Fruit fly (Drosophila melanogaster) whole organism, pupa: Measurements from ENCODE around the gene CG7115.

Source experiments
- CG10348 ChIP-seq: fragments of 200-800 bp; sonication (Bioruptor generic); IDR thresholded peaks from 2 replicates; pipeline ENCODE4 v1.3.6; 2022; ENCODE audit warnings: missing biosample characterization, missing genetic modification characterization
- CG12605 ChIP-seq: fragments of 200-800 bp; sonication (Bioruptor generic); IDR thresholded peaks from 2 replicates; pipeline ENCODE4 v1.3.6; 2022; ENCODE audit warnings: missing biosample characterization, missing genetic modification characterization
- CG13204 ChIP-seq: fragments of 200-800 bp; sonication (Bioruptor generic); optimal IDR thresholded peaks from 2 replicates; lab custom pipeline; 2018; ENCODE audit warnings: missing biosample characterization, mild to moderate bottlenecking, missing genetic modification characterization, moderate library complexity
- CG14655 ChIP-seq: fragments of 200-800 bp; sonication (Bioruptor generic); optimal IDR thresholded peaks from 3 replicates; lab custom pipeline; 2017; ENCODE audit warnings: mild to moderate bottlenecking, missing biosample characterization, missing genetic modification reagents, missing genetic modification characterization
- CG15710 ChIP-seq: fragments of 200-800 bp; sonication (Bioruptor generic); optimal IDR thresholded peaks from 2 replicates; lab custom pipeline; 2018; ENCODE audit warnings: missing biosample characterization, mild to moderate bottlenecking, missing genetic modification characterization, moderate library complexity
- CG17806 ChIP-seq: fragments of 200-800 bp; sonication (Bioruptor generic); optimal IDR thresholded peaks from 2 replicates; lab custom pipeline; 2018; ENCODE audit warnings: missing biosample characterization, mild to moderate bottlenecking, missing genetic modification characterization, moderate library complexity
- CG32121 ChIP-seq: fragments of 200-800 bp; sonication (Bioruptor generic); IDR thresholded peaks from 2 replicates; pipeline ENCODE4 v1.3.6; 2022; ENCODE audit warnings: missing biosample characterization, missing genetic modification characterization
- CG34367 ChIP-seq: fragments of 200-800 bp; sonication (Bioruptor generic); optimal IDR thresholded peaks from 2 replicates; lab custom pipeline; 2018; ENCODE audit warnings: missing biosample characterization, mild to moderate bottlenecking, missing genetic modification characterization
- CG4496 ChIP-seq: fragments of 200-800 bp; sonication (Bioruptor generic); IDR thresholded peaks from 3 replicates; pipeline ENCODE4 v1.3.6; 2022; ENCODE audit warnings: missing biosample characterization, missing genetic modification characterization
- CG8159 ChIP-seq: fragments of 200-800 bp; sonication (Bioruptor generic); optimal IDR thresholded peaks from 3 replicates; lab custom pipeline; 2018; ENCODE audit warnings: missing biosample characterization, mild to moderate bottlenecking, missing genetic modification characterization, moderate library complexity
- CG8301 ChIP-seq: fragments of 200-800 bp; sonication (Bioruptor generic); optimal IDR thresholded peaks from 2 replicates; lab custom pipeline; 2018; ENCODE audit warnings: missing biosample characterization, mild to moderate bottlenecking, missing genetic modification characterization
- CG9948 ChIP-seq: fragments of 200-800 bp; sonication (Bioruptor generic); optimal IDR thresholded peaks from 2 replicates; lab custom pipeline; 2018; ENCODE audit warnings: missing biosample characterization, mild to moderate bottlenecking, missing genetic modification characterization, moderate library complexity
- D1 ChIP-seq: fragments of 200-800 bp; sonication (Bioruptor generic); optimal IDR thresholded peaks from 2 replicates; lab custom pipeline; 2018; ENCODE audit warnings: missing biosample characterization, mild to moderate bottlenecking, missing genetic modification characterization, moderate library complexity
- EcR ChIP-seq: fragments of 200-800 bp; sonication (Bioruptor generic); optimal IDR thresholded peaks from 3 replicates; lab custom pipeline; 2019; ENCODE audit warnings: missing biosample characterization, missing genetic modification characterization, mild to moderate bottlenecking, moderate library complexity, missing genetic modification reagents
- Ets98B ChIP-seq: fragments of 200-800 bp; sonication (Bioruptor generic); IDR thresholded peaks from 2 replicates; pipeline ENCODE4 v1.3.6; 2022; ENCODE audit warnings: missing biosample characterization, missing genetic modification characterization
- Pif1A ChIP-seq: fragments of 200-800 bp; sonication (Bioruptor generic); optimal IDR thresholded peaks from 3 replicates; lab custom pipeline; 2016; ENCODE audit warnings: missing biosample characterization, missing genetic modification characterization
- Pif1B ChIP-seq: fragments of 200-800 bp; sonication (Bioruptor generic); optimal IDR thresholded peaks from 3 replicates; lab custom pipeline; 2016; ENCODE audit warnings: missing biosample characterization, missing genetic modification characterization
- Snoo ChIP-seq: fragments of 200-800 bp; sonication (Bioruptor generic); optimal IDR thresholded peaks from 3 replicates; lab custom pipeline; 2017; ENCODE audit warnings: missing biosample characterization, mild to moderate bottlenecking, missing genetic modification characterization, inconsistent platforms
- fd96Ca ChIP-seq: fragments of 200-800 bp; sonication (Bioruptor generic); IDR thresholded peaks from 3 replicates; pipeline ENCODE4 v1.3.6; 2022; ENCODE audit warnings: missing biosample characterization, missing genetic modification characterization
- gl ChIP-seq: fragments of 200-800 bp; sonication (Bioruptor generic); optimal IDR thresholded peaks from 2 replicates; lab custom pipeline; 2018; ENCODE audit warnings: missing biosample characterization, mild to moderate bottlenecking, missing genetic modification characterization
- rn ChIP-seq: fragments of 200-800 bp; sonication (Bioruptor generic); IDR thresholded peaks from 2 replicates; pipeline ENCODE4 v1.3.6; 2022; ENCODE audit warnings: missing biosample characterization, missing genetic modification characterization

The CG7115 gene

dm6 chr2L:7833650-7834049 lies 12.7 kb downstream of the CG7115 start:
- no peak for TF ChIP-seq Ets98B (GFP tag; lab: Robert Waterston, UW)
- no peak for TF ChIP-seq CG32121 (GFP tag; lab: Robert Waterston, UW)
- no peak for TF ChIP-seq EcR
- no peak for TF ChIP-seq CG4496 (GFP tag; lab: Robert Waterston, UW)
- TF ChIP-seq CG34367, result no peak
- TF ChIP-seq rn (GFP tag; lab: Robert Waterston, UW), result no peak
- no peak for TF ChIP-seq CG9948 (tag; lab: Kevin White, UChicago)
- TF ChIP-seq fd96Ca (GFP tag; lab: Robert Waterston, UW), result no peak
- no peak for TF ChIP-seq Pif1A (GFP tag; lab: Kevin White, UChicago)

- no peak for TF ChIP-seq CG15710
Measured at dm6 chr2L:7838024-7838423, 17.1 kb downstream of the CG7115 start.

dm6 chr2L:7840152-7840551 lies 19.2 kb downstream of the CG7115 start, which contains the start of gene CG14537:
Gene CG14537 (plus strand): TSS chr2L:7840452.
- TF ChIP-seq Snoo (tag; lab: Kevin White, UChicago), result no peak
- no peak for TF ChIP-seq fd96Ca (GFP tag; lab: Robert Waterston, UW)
- no peak for TF ChIP-seq CG8301 (tag; lab: Kevin White, UChicago)
- TF ChIP-seq EcR, result no peak
- no peak for TF ChIP-seq gl (tag; lab: Kevin White, UChicago)
- TF ChIP-seq Pif1A (GFP tag; lab: Kevin White, UChicago), result no peak
- TF ChIP-seq Ets98B (GFP tag; lab: Robert Waterston, UW), result no peak
- no peak for TF ChIP-seq CG15710
- no peak for TF ChIP-seq CG9948 (tag; lab: Kevin White, UChicago)
- no peak for TF ChIP-seq D1 (tag; lab: Kevin White, UChicago)
- TF ChIP-seq CG13204 (GFP tag; lab: Kevin White, UChicago), result no peak
- no peak for TF ChIP-seq Pif1B (GFP tag; lab: Kevin White, UChicago)
- no peak for TF ChIP-seq CG32121 (GFP tag; lab: Robert Waterston, UW)
- no peak for TF ChIP-seq rn (GFP tag; lab: Robert Waterston, UW)
- no peak for TF ChIP-seq CG34367

dm6 chr2L:7841244-7841643 lies 20.3 kb downstream of the CG7115 start:
- TF ChIP-seq CG8301 (tag; lab: Kevin White, UChicago) (no peak), gl (tag; lab: Kevin White, UChicago) (no peak), D1 (tag; lab: Kevin White, UChicago) (no peak), Snoo (tag; lab: Kevin White, UChicago) (no peak), Pif1B (GFP tag; lab: Kevin White, UChicago) (no peak), CG8159 (no peak), CG9948 (tag; lab: Kevin White, UChicago) (no peak), CG34367 (no peak), CG4496 (GFP tag; lab: Robert Waterston, UW) (no peak), rn (GFP tag; lab: Robert Waterston, UW) (no peak), fd96Ca (GFP tag; lab: Robert Waterston, UW) (no peak), CG13204 (GFP tag; lab: Kevin White, UChicago) (no peak)

dm6 chr2L:7849472-7849871 lies 28.5 kb downstream of the CG7115 start:
- TF ChIP-seq CG32121 (GFP tag; lab: Robert Waterston, UW) (0 out of 2 replicates have a peak, but pooled peaks have one; percentile 15), CG14655 (peak; percentile 12), D1 (tag; lab: Kevin White, UChicago) (no peak), CG8159 (peak; percentile 20), gl (tag; lab: Kevin White, UChicago) (no peak)

dm6 chr2L:7850406-7850805 lies 29.5 kb downstream of the CG7115 start:
- no peak for TF ChIP-seq CG4496 (GFP tag; lab: Robert Waterston, UW)
- TF ChIP-seq gl (tag; lab: Kevin White, UChicago), result no peak
- no peak for TF ChIP-seq fd96Ca (GFP tag; lab: Robert Waterston, UW)
- TF ChIP-seq CG13204 (GFP tag; lab: Kevin White, UChicago), result no peak
- no peak for TF ChIP-seq Snoo (tag; lab: Kevin White, UChicago)
- no peak for TF ChIP-seq CG12605 (GFP tag; lab: Robert Waterston, UW)
- no peak for TF ChIP-seq Ets98B (GFP tag; lab: Robert Waterston, UW)
- no peak for TF ChIP-seq CG8301 (tag; lab: Kevin White, UChicago)
- TF ChIP-seq CG9948 (tag; lab: Kevin White, UChicago), result no peak
- no peak for TF ChIP-seq Pif1A (GFP tag; lab: Kevin White, UChicago)
- no peak for TF ChIP-seq CG10348 (GFP tag; lab: Robert Waterston, UW)
- TF ChIP-seq CG32121 (GFP tag; lab: Robert Waterston, UW), result no peak
- no peak for TF ChIP-seq rn (GFP tag; lab: Robert Waterston, UW)
- TF ChIP-seq CG34367, result no peak

dm6 chr2L:7851609-7852008 lies 30.7 kb downstream of the CG7115 start:
- TF ChIP-seq CG17806 (tag; lab: Kevin White, UChicago) (peak; percentile 2), CG12605 (GFP tag; lab: Robert Waterston, UW) (no peak), Snoo (tag; lab: Kevin White, UChicago) (no peak), CG4496 (GFP tag; lab: Robert Waterston, UW) (no peak), CG14655 (peak; percentile 9), rn (GFP tag; lab: Robert Waterston, UW) (no peak), CG34367 (no peak), fd96Ca (GFP tag; lab: Robert Waterston, UW) (no peak), CG8159 (peak; percentile 0), EcR (no peak)
